Worm (Caenorhabditis elegans) whole organism, L1 larva: ENCODE measurements around the gene ZK177.3.

Source experiments
- C34B4.2 ChIP-seq: sonication (generic microtip); optimal IDR thresholded peaks from 2 replicates; lab custom pipeline; 2017; ENCODE audit warnings: mild to moderate bottlenecking, missing genetic modification characterization, missing compliant biosample characterization
- ceh-8 ChIP-seq: fragments of 200-800 bp; sonication (Bioruptor generic); optimal IDR thresholded peaks from 2 replicates; lab custom pipeline; 2018; ENCODE audit warnings: mild to moderate bottlenecking, missing genetic modification characterization, moderate library complexity, missing compliant biosample characterization
- dpl-1 ChIP-seq, 3 experiments: fragments of 150-350 bp in 2 of 3; sonication (generic microtip) in 1 of 3; optimal IDR thresholded peaks; 2 replicates each; lab custom pipeline; 2014 to 2017; ENCODE audit warnings: missing biosample characterization in 3 of 3, missing genetic modification characterization in 3 of 3, missing genetic modification reagents in 3 of 3
- efl-1 ChIP-seq, 4 experiments: fragments of 150-350 bp; optimal IDR thresholded peaks in 3 of 4; peaks in 1 of 4; 1 replicate in 1 of 4; 2 replicates in 3 of 4; lab custom pipeline; 2014; ENCODE audit warnings: missing biosample characterization in 2 of 4, missing genetic modification characterization in 2 of 4, missing genetic modification reagents in 2 of 4
- mab-9 ChIP-seq: fragments of 200-800 bp; sonication (Bioruptor generic); IDR thresholded peaks from 2 replicates; pipeline ENCODE4 v1.3.6; 2022; ENCODE audit warnings: missing genetic modification reagents, missing genetic modification characterization, missing compliant biosample characterization
- mdl-1 ChIP-seq, 2 experiments: fragments of 150-350 bp; optimal IDR thresholded peaks; 2 replicates each; lab custom pipeline; 2014 to 2017; ENCODE audit warnings: missing biosample characterization in 2 of 2, missing genetic modification characterization in 2 of 2, inconsistent platforms in 1 of 2
- nhr-12 ChIP-seq: sonication (generic microtip); optimal IDR thresholded peaks from 2 replicates; lab custom pipeline; 2017; ENCODE audit warnings: missing biosample characterization, missing genetic modification characterization
- nhr-237 ChIP-seq: fragments of 150-350 bp; optimal IDR thresholded peaks from 2 replicates; lab custom pipeline; 2014; ENCODE audit warnings: missing biosample characterization, missing genetic modification characterization
- nhr-28 ChIP-seq: fragments of 150-350 bp; optimal IDR thresholded peaks from 2 replicates; lab custom pipeline; 2014; ENCODE audit warnings: missing biosample characterization, missing genetic modification characterization
- sox-4 ChIP-seq: sonication (generic microtip); optimal IDR thresholded peaks from 2 replicates; lab custom pipeline; 2016; ENCODE audit warnings: missing genetic modification characterization, missing compliant biosample characterization
- tbx-2 ChIP-seq: sonication (generic microtip); optimal IDR thresholded peaks from 2 replicates; lab custom pipeline; 2016; ENCODE audit warnings: missing genetic modification characterization, missing compliant biosample characterization
- unc-86 ChIP-seq: sonication (generic microtip); optimal IDR thresholded peaks from 2 replicates; lab custom pipeline; 2016; ENCODE audit warnings: missing genetic modification characterization, missing compliant biosample characterization
- zip-4 ChIP-seq: fragments of 200-800 bp; sonication (Bioruptor generic); optimal IDR thresholded peaks from 2 replicates; lab custom pipeline; 2018; ENCODE audit warnings: mild to moderate bottlenecking, missing genetic modification characterization, moderate library complexity, missing compliant biosample characterization

DNA sequence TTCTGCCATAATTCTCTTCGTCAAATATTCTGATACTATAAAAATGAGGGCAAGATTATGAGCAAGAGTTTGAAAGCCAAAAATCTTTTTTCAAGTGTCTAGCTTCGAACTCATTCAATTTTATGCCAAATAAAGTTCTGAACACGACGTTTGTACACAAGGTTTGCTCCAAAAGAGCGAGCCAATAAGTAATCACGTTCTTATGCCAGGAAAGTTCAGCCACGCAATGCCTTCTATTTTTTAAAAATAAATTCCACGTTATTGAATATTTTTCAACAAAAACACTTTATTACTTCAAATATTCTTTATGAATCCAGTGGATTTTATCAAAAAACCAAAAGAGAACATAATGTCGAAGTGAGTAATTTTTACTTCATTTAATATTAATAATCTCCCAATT, 27.8 kb upstream of the ZK177.3 start, which contains the start of gene nep-5:
- no peak for TF ChIP-seq nhr-237 (tag; lab: Kevin White, UChicago)
- TF ChIP-seq efl-1 (optimal IDR thresholded peaks at IDR 0.05; lab: Kevin White, UChicago) = no peak
- no peak for TF ChIP-seq efl-1 (GFP tag; optimal IDR thresholded peaks at IDR 0.05 in 1 of 2; lab: Kevin White, UChicago)
- TF ChIP-seq mab-9 (GFP tag; lab: Robert Waterston, UW) = no peak
- TF ChIP-seq nhr-12 (tag; lab: Kevin White, UChicago) = no peak
- TF ChIP-seq zip-4 = no peak
- no peak for TF ChIP-seq tbx-2 (tag; lab: Kevin White, UChicago)
- TF ChIP-seq sox-4 (tag; lab: Kevin White, UChicago) = no peak
- TF ChIP-seq C34B4.2 (tag; lab: Kevin White, UChicago) = no peak
- no peak for TF ChIP-seq ceh-8 (GFP tag; lab: Kevin White, UChicago)
- TF ChIP-seq nhr-28 (tag; lab: Kevin White, UChicago) = no peak
- TF ChIP-seq unc-86 (tag; lab: Kevin White, UChicago) = no peak
- no peak for TF ChIP-seq dpl-1 (GFP tag; optimal IDR thresholded peaks at IDR 0.05; lab: Kevin White, UChicago)
- TF ChIP-seq mdl-1 (tag; optimal IDR thresholded peaks at IDR 0.05; lab: Kevin White, UChicago) = no peak
